Fruit fly (Drosophila melanogaster): ENCODE measurements around the gene Prestin.

The Prestin gene

DNA sequence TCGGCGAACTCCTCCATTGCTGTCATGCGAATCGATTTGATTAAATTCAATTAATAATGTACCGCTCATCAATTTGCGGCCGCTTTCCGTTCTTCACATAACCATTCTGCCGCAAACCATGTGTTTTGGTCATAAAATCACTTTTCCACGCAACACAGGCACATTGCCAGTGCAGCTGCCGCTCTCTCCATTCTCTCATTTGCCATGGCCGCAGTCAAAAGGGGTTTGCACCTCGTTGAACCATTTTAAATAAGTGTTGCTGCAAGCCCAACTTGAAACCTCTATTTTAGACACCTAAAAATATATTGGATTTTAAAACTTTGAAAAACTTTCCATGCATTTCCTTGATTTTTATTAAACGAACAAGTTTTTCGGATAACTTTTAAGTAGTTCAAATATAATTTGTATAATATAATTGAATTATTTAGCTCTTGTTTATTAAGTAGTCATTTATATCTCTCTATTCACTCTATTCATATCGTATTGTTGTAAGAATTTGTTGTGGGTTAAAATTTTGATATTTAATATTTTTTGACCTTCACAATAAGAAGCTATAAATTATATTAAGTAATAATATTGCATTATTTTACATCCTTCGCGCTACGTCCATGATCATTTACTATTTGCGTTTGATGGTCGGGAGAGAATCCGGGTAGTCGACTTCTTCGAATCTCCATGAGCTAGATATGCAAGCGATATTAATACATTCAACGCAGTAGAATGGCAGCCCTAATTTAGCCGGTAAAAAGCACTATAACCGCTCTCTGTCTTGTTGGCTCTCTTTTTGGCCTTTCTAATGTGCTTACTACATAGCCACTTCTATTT, 50.7 kb downstream of the Prestin start, which contains the start of gene CG5535 (continued):
- TF ChIP-seq vnd (GFP tag; IDR thresholded peaks at IDR 0.05; ENCODE audit: partially characterized antibody) (no peak), CG4730 (GFP tag; IDR thresholded peaks at IDR 0.05) (peak; percentile 44), usp (GFP tag; optimal IDR thresholded peaks at IDR 0.05) (no peak), CG1647 (GFP tag; optimal IDR thresholded peaks at IDR 0.05) (peak; percentile 24), trh (GFP tag; optimal IDR thresholded peaks at IDR 0.05) (peak; percentile 49), ham (GFP tag; IDR thresholded peaks at IDR 0.05) (no peak), CG10543 (GFP tag; optimal IDR thresholded peaks at IDR 0.05) (peak; percentile 60), CG10209 (GFP tag; optimal IDR thresholded peaks at IDR 0.05) (peak; percentile 88), ac (GFP tag; optimal IDR thresholded peaks at IDR 0.05) (no peak), pnt (GFP tag; optimal IDR thresholded peaks at IDR 0.05) (peak; percentile 42), fd3F (GFP tag; optimal IDR thresholded peaks at IDR 0.05) (peak; percentile 67)

DNA sequence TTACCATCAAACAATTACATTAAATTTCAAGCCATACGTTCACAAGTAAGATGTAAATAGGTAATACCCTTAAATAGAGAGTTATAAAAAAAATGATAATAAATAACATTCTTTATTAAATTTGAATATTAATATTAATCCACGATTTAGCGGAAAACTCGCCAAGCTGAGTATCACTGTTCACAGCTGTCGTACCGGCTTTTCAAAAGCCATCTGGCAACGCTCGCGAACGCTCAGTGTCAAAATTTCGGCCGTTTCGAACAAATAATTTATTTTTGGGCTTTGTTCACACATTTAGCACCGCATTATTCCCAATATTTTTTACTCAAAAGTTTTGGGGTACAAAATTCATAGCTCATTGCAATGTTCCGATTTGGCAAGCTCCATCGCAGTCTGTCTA, 58.1 kb downstream of the Prestin start, which contains the start of gene TrpRS-m:
Gene TrpRS-m, plus strand, starts transcription at position 211 of the 400 bp plus-strand sequence.
- TF ChIP-seq CG8944 (GFP tag; optimal IDR thresholded peaks at IDR 0.05), result no peak
- peak; percentile 14 for TF ChIP-seq CG2116 (GFP tag; optimal IDR thresholded peaks at IDR 0.05)
- no peak for TF ChIP-seq CG16779 (GFP tag; IDR thresholded peaks at IDR 0.05)
- peak; percentile 33 for TF ChIP-seq pzg (GFP tag; optimal IDR thresholded peaks at IDR 0.05)
- peak; percentile 60 for TF ChIP-seq YL-1 (GFP tag; optimal IDR thresholded peaks at IDR 0.05)
- peak; percentile 4 for TF ChIP-seq CG14710 (tag; optimal IDR thresholded peaks at IDR 0.05)
- TF ChIP-seq crp (GFP tag; optimal IDR thresholded peaks at IDR 0.05), result peak; percentile 18 to 85
- TF ChIP-seq rib (GFP tag; IDR thresholded peaks at IDR 0.05), result no peak
- TF ChIP-seq CG12391 (tag; optimal IDR thresholded peaks at IDR 0.05), result peak; percentile 23
- peak; percentile 25; the same call in 1 of the 2 replicates for TF ChIP-seq E2f2 (GFP tag; IDR thresholded peaks at IDR 0.05)
- peak; percentile 21; the same call in 1 of the 2 replicates for TF ChIP-seq Xrp1 (GFP tag; IDR thresholded peaks at IDR 0.05)
- peak; percentile 1 for TF ChIP-seq CG4617 (GFP tag; optimal IDR thresholded peaks at IDR 0.05; ENCODE audit: borderline replicate concordance)
- no peak for TF ChIP-seq CG10267 (tag; optimal IDR thresholded peaks at IDR 0.05)
- TF ChIP-seq CG34422 (GFP tag; IDR thresholded peaks at IDR 0.05), result peak; percentile 77; the same call in 1 of the 3 replicates
- TF ChIP-seq CG2712 (tag; optimal IDR thresholded peaks at IDR 0.05), result peak; percentile 28
- peak; percentile 33 for TF ChIP-seq CG15514 (GFP tag; optimal IDR thresholded peaks at IDR 0.05)
- no peak for TF ChIP-seq Max (GFP tag; optimal IDR thresholded peaks at IDR 0.05)
- TF ChIP-seq MESR4 (GFP tag; optimal IDR thresholded peaks at IDR 0.05), result peak; percentile 19
- peak; percentile 3 for TF ChIP-seq BEAF-32 (GFP tag; optimal IDR thresholded peaks at IDR 0.05)
- no peak for TF ChIP-seq HLH3B (GFP tag; IDR thresholded peaks at IDR 0.05)
- no peak for TF ChIP-seq dm (GFP tag; optimal IDR thresholded peaks at IDR 0.05)
- TF ChIP-seq hb (GFP tag; IDR thresholded peaks at IDR 0.05; ENCODE audit: partially characterized antibody), result no peak
- TF ChIP-seq CG34224 (GFP tag; IDR thresholded peaks at IDR 0.05; ENCODE audit: partially characterized antibody), result no peak
- peak; percentile 29 for TF ChIP-seq CG3995 (GFP tag; optimal IDR thresholded peaks at IDR 0.05)
- TF ChIP-seq Sry-β (GFP tag; optimal IDR thresholded peaks at IDR 0.05), result peak; percentile 92
- peak; percentile 56 for TF ChIP-seq stwl (tag; optimal IDR thresholded peaks at IDR 0.05)
- TF ChIP-seq kah (GFP tag; optimal IDR thresholded peaks at IDR 0.05), result peak; percentile 8
- TF ChIP-seq Myb (GFP tag; optimal IDR thresholded peaks at IDR 0.05), result peak; percentile 30
- no peak for TF ChIP-seq CG11398 (GFP tag; optimal IDR thresholded peaks at IDR 0.05)
- peak; percentile 84 for TF ChIP-seq row (GFP tag; IDR thresholded peaks at IDR 0.05)
- TF ChIP-seq grn (GFP tag; optimal IDR thresholded peaks at IDR 0.05), result no peak
- peak; percentile 6 for TF ChIP-seq CG15269 (tag; optimal IDR thresholded peaks at IDR 0.05)
- TF ChIP-seq HmgZ (tag; optimal IDR thresholded peaks at IDR 0.05), result peak; percentile 1
- TF ChIP-seq CG12659 (GFP tag; optimal IDR thresholded peaks at IDR 0.05), result peak; percentile 5
- TF ChIP-seq fd3F (GFP tag; optimal IDR thresholded peaks at IDR 0.05), result no peak
- peak; percentile 16 for TF ChIP-seq CG17829 (tag; optimal IDR thresholded peaks at IDR 0.05)
- peak; percentile 7 for TF ChIP-seq trem (tag; optimal IDR thresholded peaks at IDR 0.05)
